Fruit fly (Drosophila melanogaster): ENCODE measurements around the gene Cp19.

The Cp19 gene

dm6 chr3L:8698493-8699166 is 31.0 kb upstream of the Cp19 start (continued):
- TF ChIP-seq Aef1 (GFP tag; IDR thresholded peaks at IDR 0.05) (no peak), CG33213 (GFP tag; optimal IDR thresholded peaks at IDR 0.05) (no peak)

- TF ChIP-seq hb (GFP tag; IDR thresholded peaks at IDR 0.05; ENCODE audit: partially characterized antibody) (no peak), CG32767 (GFP tag; IDR thresholded peaks at IDR 0.05) (0 out of 2 replicates have a peak, but pooled peaks have one; percentile 12), cg (GFP tag; optimal IDR thresholded peaks at IDR 0.05) (no peak), CG10654 (GFP tag; optimal IDR thresholded peaks at IDR 0.05) (no peak), CG7963 (GFP tag; IDR thresholded peaks at IDR 0.05; ENCODE audit: partially characterized antibody) (no peak), bowl (GFP tag; IDR thresholded peaks at IDR 0.05) (no peak), az2 (GFP tag; optimal IDR thresholded peaks at IDR 0.05) (no peak), Ravus (GFP tag; IDR thresholded peaks at IDR 0.05) (no peak), Neu2 (GFP tag; optimal IDR thresholded peaks at IDR 0.05; ENCODE audit: borderline replicate concordance) (no peak), Myb (GFP tag; optimal IDR thresholded peaks at IDR 0.05) (no peak), Awh (GFP tag; IDR thresholded peaks at IDR 0.05) (0 out of 2 replicates have a peak, but pooled peaks have one; percentile 32), CG4854 (GFP tag; optimal IDR thresholded peaks at IDR 0.05) (no peak), Tbp (GFP tag; optimal IDR thresholded peaks at IDR 0.05) (no peak), CG6175 (GFP tag; IDR thresholded peaks at IDR 0.05) (no peak), CG7556 (GFP tag; optimal IDR thresholded peaks at IDR 0.05) (no peak), CG3726 (GFP tag; IDR thresholded peaks at IDR 0.05) (no peak), CG4424 (GFP tag; optimal IDR thresholded peaks at IDR 0.05) (no peak), CG10209 (GFP tag; optimal IDR thresholded peaks at IDR 0.05) (no peak), sd (tag; optimal IDR thresholded peaks at IDR 0.05) (peak; percentile 5), Hr51 (GFP tag; optimal IDR thresholded peaks at IDR 0.05) (no peak), mirr (GFP tag; optimal IDR thresholded peaks at IDR 0.05) (peak; percentile 93), HmgD (GFP tag; optimal IDR thresholded peaks at IDR 0.05) (no peak), pzg (GFP tag; optimal IDR thresholded peaks at IDR 0.05) (no peak), wdn (GFP tag; IDR thresholded peaks at IDR 0.05) (no peak), CG17328 (GFP tag; IDR thresholded peaks at IDR 0.05) (0 out of 2 replicates have a peak, but pooled peaks have one; percentile 18), CG43689 (GFP tag; IDR thresholded peaks at IDR 0.05) (no peak), Hmr (GFP tag; optimal IDR thresholded peaks at IDR 0.05) (no peak), chm (GFP tag; IDR thresholded peaks at IDR 0.05) (peak; percentile 75), CG7786 (GFP tag; optimal IDR thresholded peaks at IDR 0.05) (no peak), Meics (GFP tag; optimal IDR thresholded peaks at IDR 0.05) (no peak), Dref (GFP tag; IDR thresholded peaks at IDR 0.05) (no peak), CG32772 (GFP tag; IDR thresholded peaks at IDR 0.05) (no peak), CG34422 (GFP tag; IDR thresholded peaks at IDR 0.05) (no peak), Fer2 (tag; optimal IDR thresholded peaks at IDR 0.05) (no peak), Nf-YC (tag; optimal IDR thresholded peaks at IDR 0.05) (peak; percentile 89), Kr (GFP tag; optimal IDR thresholded peaks at IDR 0.05) (no peak), sqz (GFP tag; optimal IDR thresholded peaks at IDR 0.05) (no peak), Aef1 (GFP tag; IDR thresholded peaks at IDR 0.05) (no peak), Bgb (GFP tag; IDR thresholded peaks at IDR 0.05; ENCODE audit: partially characterized antibody) (no peak), fru (optimal IDR thresholded peaks at IDR 0.05) (no peak), CG3407 (GFP tag; optimal IDR thresholded peaks at IDR 0.05) (peak; percentile 15), mld (GFP tag; IDR thresholded peaks at IDR 0.05; ENCODE audit: partially characterized antibody) (no peak), ash1 (GFP tag; optimal IDR thresholded peaks at IDR 0.05) (no peak), CG14441 (GFP tag; IDR thresholded peaks at IDR 0.05) (no peak), H15 (GFP tag; IDR thresholded peaks at IDR 0.05) (no peak), CG10959 (GFP tag; IDR thresholded peaks at IDR 0.05) (no peak), da (GFP tag; optimal IDR thresholded peaks at IDR 0.05) (no peak), Asciz (GFP tag; optimal IDR thresholded peaks at IDR 0.05) (no peak)
Observed at dm6 chr3L:8699612-8700011, 30.1 kb upstream of the Cp19 start.
